Worm (Caenorhabditis elegans): ENCODE measurements around the gene rsef-1.

rsef-1 gene

DNA sequence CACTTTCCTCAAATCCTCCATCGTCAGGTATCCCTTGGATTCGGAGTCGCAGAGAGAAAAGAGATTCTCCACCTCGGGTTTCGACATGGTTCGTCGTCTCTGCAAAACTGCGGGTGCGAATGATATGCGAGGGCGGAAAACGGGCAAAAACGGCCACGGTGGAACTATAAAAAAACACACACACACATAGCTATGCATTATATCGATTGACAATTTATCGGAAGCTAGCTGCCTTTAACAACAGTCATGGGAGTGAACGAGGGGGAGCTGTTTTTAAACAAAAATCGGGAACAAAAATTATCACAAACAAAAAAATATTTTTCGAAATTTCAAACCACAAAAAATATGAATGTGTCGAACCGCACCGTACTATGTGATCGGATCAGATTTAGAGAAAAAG lies at the start of gene rsef-1:
TSS of gene rsef-1 (minus strand) at position 101 of the 400 bp plus-strand sequence.
- TF ChIP-seq ets-7 (tag; optimal IDR thresholded peaks at IDR 0.05) (no peak), F13C5.2 (tag; optimal IDR thresholded peaks at IDR 0.05) (no peak), ceh-36 (tag; optimal IDR thresholded peaks at IDR 0.05) (no peak), hmg-4 (GFP tag; optimal IDR thresholded peaks at IDR 0.05) (no peak), tbx-37 (GFP tag; conservative IDR thresholded peaks at IDR 0.05) (no peak), hnd-1 (tag; optimal IDR thresholded peaks at IDR 0.05) (no peak), scrt-1 (GFP tag; IDR thresholded peaks at IDR 0.05) (no peak), hmbx-1 (tag; optimal IDR thresholded peaks at IDR 0.05) (no peak), ceh-13 (GFP tag; optimal IDR thresholded peaks at IDR 0.05) (no peak), flt-1 (GFP tag; IDR thresholded peaks at IDR 0.05) (no peak), aly-1 (tag; optimal IDR thresholded peaks at IDR 0.05) (no peak)

DNA sequence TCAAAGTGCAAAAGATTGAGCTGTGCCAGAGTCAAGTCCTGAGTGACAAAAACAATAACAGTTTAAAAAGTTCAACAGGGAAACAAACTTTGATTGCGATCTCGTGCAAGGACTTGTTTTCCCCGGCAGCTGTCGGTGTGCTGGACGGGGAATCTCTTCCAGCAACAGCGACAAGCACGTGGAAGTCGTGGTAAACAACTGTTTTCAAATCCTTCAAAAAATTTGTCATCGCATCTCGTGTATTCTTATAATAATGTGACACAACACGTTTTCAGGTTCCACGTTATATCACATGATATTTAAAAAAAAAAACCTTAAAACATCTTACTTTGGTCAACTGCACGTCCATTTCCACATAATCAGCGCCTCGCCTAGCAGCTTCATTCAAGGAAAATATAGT lies 49.4 kb upstream of the rsef-1 start:
- TF ChIP-seq flt-1 (GFP tag; IDR thresholded peaks at IDR 0.05) (no peak), aly-1 (tag; optimal IDR thresholded peaks at IDR 0.05) (no peak), ets-7 (tag; optimal IDR thresholded peaks at IDR 0.05) (no peak), tbx-11 (GFP tag; IDR thresholded peaks at IDR 0.05) (no peak), scrt-1 (GFP tag; IDR thresholded peaks at IDR 0.05) (no peak), ceh-13 (GFP tag; optimal IDR thresholded peaks at IDR 0.05) (no peak), hnd-1 (tag; optimal IDR thresholded peaks at IDR 0.05) (no peak), ama-1 (optimal IDR thresholded peaks at IDR 0.05) (no peak), F13C5.2 (tag; optimal IDR thresholded peaks at IDR 0.05) (no peak), pes-1 (GFP tag; IDR thresholded peaks at IDR 0.05) (no peak)

ce11 chrX:3106137-3106536 lies 46.9 kb upstream of the rsef-1 start, which contains the start of gene K10B3.5:
TSS of gene K10B3.5 (minus strand) at chrX:3106479.
- TF ChIP-seq F13C5.2 (tag; optimal IDR thresholded peaks at IDR 0.05) (peak; percentile 30), hmbx-1 (tag; optimal IDR thresholded peaks at IDR 0.05) (no peak)

DNA sequence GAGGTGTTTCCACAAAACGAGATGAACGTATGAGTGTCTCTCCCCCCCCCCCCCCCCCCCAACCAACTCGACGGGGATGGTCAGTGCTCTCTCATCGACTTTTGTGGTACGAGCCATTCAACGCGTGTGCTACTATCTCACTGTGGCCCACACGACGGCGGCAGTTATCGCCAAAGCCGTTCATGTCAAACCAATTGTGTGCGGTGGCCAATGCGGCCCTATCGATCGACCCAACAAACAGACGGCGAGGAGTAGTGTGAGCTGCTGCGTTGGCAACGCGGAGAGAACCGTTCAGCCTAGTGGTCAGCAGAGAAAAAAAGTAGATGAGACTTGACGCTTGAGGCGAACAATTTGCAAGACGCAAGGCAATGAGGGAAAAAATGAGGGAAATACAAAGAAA lies 43.6 kb upstream of the rsef-1 start:
- TF ChIP-seq flt-1 (GFP tag; IDR thresholded peaks at IDR 0.05) (no peak), aly-1 (tag; optimal IDR thresholded peaks at IDR 0.05) (no peak), ama-1 (optimal IDR thresholded peaks at IDR 0.05) (no peak), hnd-1 (tag; optimal IDR thresholded peaks at IDR 0.05) (no peak), pes-1 (GFP tag; IDR thresholded peaks at IDR 0.05) (no peak; the same call in 1 of the 2 replicates), tra-4 (tag; optimal IDR thresholded peaks at IDR 0.05) (no peak), sea-1 (GFP tag; conservative IDR thresholded peaks at IDR 0.05) (no peak), ceh-13 (GFP tag; optimal IDR thresholded peaks at IDR 0.05) (no peak), scrt-1 (GFP tag; IDR thresholded peaks at IDR 0.05) (no peak), hmbx-1 (tag; optimal IDR thresholded peaks at IDR 0.05) (no peak), hmg-4 (GFP tag; optimal IDR thresholded peaks at IDR 0.05) (peak; percentile 86), ceh-36 (tag; optimal IDR thresholded peaks at IDR 0.05) (no peak), F13C5.2 (tag; optimal IDR thresholded peaks at IDR 0.05) (no peak), tbx-11 (GFP tag; IDR thresholded peaks at IDR 0.05) (peak; percentile 8; the same call in 1 of the 2 replicates), ets-7 (tag; optimal IDR thresholded peaks at IDR 0.05) (no peak)

ce11 chrX:3102165-3102564 lies 43.0 kb upstream of the rsef-1 start, which contains the start of gene ztf-13:
TSS of gene ztf-13 (minus strand) at chrX:3102175.
- no peak for TF ChIP-seq flt-1 (GFP tag; IDR thresholded peaks at IDR 0.05)

DNA sequence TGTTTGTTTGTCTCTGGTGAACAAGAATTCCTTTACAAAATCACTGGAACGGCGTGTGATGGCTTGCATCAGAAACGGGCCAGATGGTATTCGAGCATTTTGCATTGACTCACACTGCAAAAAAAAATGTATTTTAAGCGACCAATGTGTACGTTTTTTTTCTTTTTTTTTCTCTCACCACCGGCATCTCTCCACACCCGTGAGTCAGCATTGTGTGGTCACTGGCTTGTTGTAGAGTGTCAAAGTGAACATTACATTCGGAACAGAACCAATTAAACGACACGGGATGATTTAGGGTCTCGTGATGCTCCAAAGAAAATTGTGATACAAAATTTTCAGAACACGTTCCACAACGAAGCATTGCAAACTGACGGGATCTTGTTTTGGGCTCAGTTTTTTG lies 42.4 kb upstream of the rsef-1 start:
- no peak for TF ChIP-seq hmbx-1 (tag; optimal IDR thresholded peaks at IDR 0.05)
- TF ChIP-seq scrt-1 (GFP tag; IDR thresholded peaks at IDR 0.05): no peak
- no peak for TF ChIP-seq tra-4 (tag; optimal IDR thresholded peaks at IDR 0.05)
- TF ChIP-seq ets-7 (tag; optimal IDR thresholded peaks at IDR 0.05): no peak
- TF ChIP-seq ama-1 (optimal IDR thresholded peaks at IDR 0.05): no peak
- TF ChIP-seq tbx-37 (GFP tag; conservative IDR thresholded peaks at IDR 0.05): no peak
- TF ChIP-seq B0310.2 (tag; optimal IDR thresholded peaks at IDR 0.05): no peak
- no peak for TF ChIP-seq hmg-4 (GFP tag; optimal IDR thresholded peaks at IDR 0.05)
- TF ChIP-seq pes-1 (GFP tag; IDR thresholded peaks at IDR 0.05): no peak
- no peak for TF ChIP-seq flt-1 (GFP tag; IDR thresholded peaks at IDR 0.05)

DNA sequence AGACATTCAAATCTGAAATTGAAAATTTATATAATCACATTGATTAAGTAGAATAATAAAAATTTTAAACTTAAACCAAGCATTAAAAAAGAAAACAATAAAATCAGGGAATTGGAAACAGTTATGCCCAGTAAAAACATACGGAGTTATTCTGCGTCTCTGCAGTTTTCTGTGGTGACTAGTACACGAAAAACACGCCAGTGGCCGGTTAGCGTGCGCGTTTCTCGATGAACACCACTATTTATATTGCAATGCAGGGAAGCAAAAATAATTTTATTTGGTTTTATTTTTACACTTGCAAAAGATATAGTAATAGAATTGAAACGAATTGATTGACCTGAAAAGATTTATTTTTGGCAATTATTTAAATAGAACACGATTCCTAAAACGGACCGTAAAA lies 40.6 kb upstream of the rsef-1 start, which contains the start of gene sec-3:
TSS of gene sec-3 (minus strand) at position 21 of the 400 bp plus-strand sequence.
- TF ChIP-seq ceh-36 (tag; optimal IDR thresholded peaks at IDR 0.05): peak; percentile 38
- TF ChIP-seq tbx-11 (GFP tag; IDR thresholded peaks at IDR 0.05): 0 out of 2 replicates have a peak, but pooled peaks have one; percentile 28
- peak; percentile 13 for TF ChIP-seq hnd-1 (tag; optimal IDR thresholded peaks at IDR 0.05)
- TF ChIP-seq flt-1 (GFP tag; IDR thresholded peaks at IDR 0.05): peak; percentile 45; the same call in 1 of the 2 replicates
- peak; percentile 19 for TF ChIP-seq hmbx-1 (tag; optimal IDR thresholded peaks at IDR 0.05)
- no peak for TF ChIP-seq ceh-13 (GFP tag; optimal IDR thresholded peaks at IDR 0.05)
- peak; percentile 58; the same call in 1 of the 2 replicates for TF ChIP-seq scrt-1 (GFP tag; IDR thresholded peaks at IDR 0.05)
- no peak for TF ChIP-seq aly-1 (tag; optimal IDR thresholded peaks at IDR 0.05)
- TF ChIP-seq ama-1 (optimal IDR thresholded peaks at IDR 0.05): no peak
- peak; percentile 13 for TF ChIP-seq tra-4 (tag; optimal IDR thresholded peaks at IDR 0.05)
- TF ChIP-seq F13C5.2 (tag; optimal IDR thresholded peaks at IDR 0.05): peak; percentile 88
- peak; percentile 75 for TF ChIP-seq pes-1 (GFP tag; IDR thresholded peaks at IDR 0.05)
- peak; percentile 65; the same call in 1 of the 2 replicates for TF ChIP-seq sea-1 (GFP tag; conservative IDR thresholded peaks at IDR 0.05)
- peak; percentile 55 for TF ChIP-seq hmg-4 (GFP tag; optimal IDR thresholded peaks at IDR 0.05)
- TF ChIP-seq tbx-37 (GFP tag; conservative IDR thresholded peaks at IDR 0.05): peak; percentile 29; the same call in 1 of the 2 replicates
- no peak for TF ChIP-seq B0310.2 (tag; optimal IDR thresholded peaks at IDR 0.05)
- no peak for TF ChIP-seq ets-7 (tag; optimal IDR thresholded peaks at IDR 0.05)

ce11 chrX:3094304-3094703 lies 35.1 kb upstream of the rsef-1 start, which contains the start of gene wrt-2:
TSS of gene wrt-2 (minus strand) at chrX:3094349.
- no peak for TF ChIP-seq B0310.2 (tag; optimal IDR thresholded peaks at IDR 0.05)
- TF ChIP-seq sea-1 (GFP tag; conservative IDR thresholded peaks at IDR 0.05): no peak
- no peak for TF ChIP-seq aly-1 (tag; optimal IDR thresholded peaks at IDR 0.05)
- TF ChIP-seq ama-1 (optimal IDR thresholded peaks at IDR 0.05): no peak
- no peak for TF ChIP-seq scrt-1 (GFP tag; IDR thresholded peaks at IDR 0.05)
- no peak for TF ChIP-seq tbx-11 (GFP tag; IDR thresholded peaks at IDR 0.05)
- no peak for TF ChIP-seq ceh-13 (GFP tag; optimal IDR thresholded peaks at IDR 0.05)

All from whole organism, early embryonic.